Worm (Caenorhabditis elegans) whole organism, L4 larva: Measurements from ENCODE around the gene grd-8.

ENCODE experiments used
- T20F7.1 ChIP-seq: fragments of 200-800 bp; sonication (Bioruptor generic); optimal IDR thresholded peaks from 2 replicates; lab custom pipeline; 2018; ENCODE audit warnings: mild to moderate bottlenecking, missing genetic modification characterization, missing compliant biosample characterization
- Y75B8A.6 ChIP-seq: fragments of 200-800 bp; sonication (Bioruptor generic); IDR thresholded peaks from 2 replicates; pipeline ENCODE4 v1.3.6; 2022; ENCODE audit warnings: missing genetic modification reagents, missing genetic modification characterization, missing compliant biosample characterization
- ama-1 ChIP-seq: fragments of 150-350 bp; optimal IDR thresholded peaks from 2 replicates; lab custom pipeline; 2014; ENCODE audit warnings: inconsistent platforms, mixed read lengths
- egl-27 ChIP-seq: sonication (generic microtip); optimal IDR thresholded peaks from 3 replicates; lab custom pipeline; 2017; ENCODE audit warnings: missing biosample characterization, missing genetic modification reagents, missing genetic modification characterization
- lin-39 ChIP-seq: fragments of 150-350 bp; optimal IDR thresholded peaks from 2 replicates; lab custom pipeline; 2014; ENCODE audit warnings: missing biosample characterization, missing genetic modification reagents, missing genetic modification characterization

DNA sequence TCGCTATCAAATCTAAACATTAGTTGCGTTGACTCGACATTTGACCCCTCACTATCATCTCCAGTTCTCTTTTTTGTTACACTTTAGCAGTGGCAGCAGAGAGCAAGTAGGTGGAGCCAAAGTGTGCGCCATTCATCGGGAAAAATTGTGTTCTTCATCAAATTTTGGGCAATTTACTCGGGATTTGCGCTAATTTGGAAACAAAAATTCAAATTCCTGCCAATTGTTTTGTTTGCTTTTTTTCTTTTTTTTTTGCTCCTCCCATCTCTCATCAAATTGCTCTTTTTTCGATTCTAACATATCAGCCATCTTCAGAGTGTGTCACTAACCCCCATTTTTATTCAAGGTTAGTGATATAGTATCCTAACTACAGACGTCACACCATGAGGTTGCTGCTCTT, 15.4 kb upstream of the grd-8 start, which contains the start of gene mig-6:
- no peak for TF ChIP-seq ama-1 (lab: Kevin White, UChicago)
- TF ChIP-seq lin-39 (tag; lab: Kevin White, UChicago), result no peak
- no peak for TF ChIP-seq egl-27
- TF ChIP-seq T20F7.1 (GFP tag; lab: Kevin White, UChicago), result no peak
- no peak for TF ChIP-seq Y75B8A.6 (GFP tag; lab: Robert Waterston, UW)
